Worm (Caenorhabditis elegans): ENCODE measurements around the gene srxa-11.

ce11 chrV:13954056-13954455 lies 30.1 kb downstream of the srxa-11 start, which contains the start of gene swt-6:
- no peak for TF ChIP-seq him-1 (tag; optimal IDR thresholded peaks at IDR 0.05)
- TF ChIP-seq dao-5 (tag; optimal IDR thresholded peaks at IDR 0.05): no peak
- TF ChIP-seq W03F9.2 (tag; optimal IDR thresholded peaks at IDR 0.05): no peak

Data from whole organism, L4/young adult.